Worm (Caenorhabditis elegans) whole organism, young adult: ENCODE results near the gene Y105C5B.8.

Experiments used
- F33H1.4 ChIP-seq: fragments of 200-800 bp; sonication (Bioruptor generic); IDR thresholded peaks from 2 replicates; pipeline ENCODE4 v1.3.6; 2022; ENCODE audit warnings: missing genetic modification reagents, missing genetic modification characterization, missing compliant biosample characterization
- ama-1 ChIP-seq, 3 experiments: fragments of 150-350 bp in 1 of 3; sonication (generic microtip) in 2 of 3; optimal IDR thresholded peaks; 2 replicates each; lab custom pipeline; 2014 to 2018; ENCODE audit warnings: missing biosample characterization in 2 of 3, missing genetic modification characterization in 2 of 3, missing genetic modification reagents in 2 of 3
- cebp-2 ChIP-seq: fragments of 200-800 bp; sonication (Bioruptor generic); IDR thresholded peaks from 2 replicates; pipeline ENCODE4 v1.3.6; 2022; ENCODE audit warnings: missing genetic modification characterization, missing compliant biosample characterization
- dpl-1 ChIP-seq: fragments of 150-350 bp; optimal IDR thresholded peaks from 2 replicates; lab custom pipeline; 2014; ENCODE audit warnings: missing biosample characterization, missing genetic modification reagents, missing genetic modification characterization
- ets-4 ChIP-seq: fragments of 200-800 bp; sonication (Bioruptor generic); optimal IDR thresholded peaks from 2 replicates; lab custom pipeline; 2018; ENCODE audit warnings: mild to moderate bottlenecking, missing genetic modification characterization, missing compliant biosample characterization
- hrde-1 ChIP-seq: sonication (generic microtip); optimal IDR thresholded peaks from 2 replicates; lab custom pipeline; 2016; ENCODE audit warnings: missing genetic modification characterization, mild to moderate bottlenecking, missing compliant biosample characterization, moderate library complexity, missing genotype, missing genetic modification reagents, borderline replicate concordance
- lag-1 ChIP-seq: fragments of 200-800 bp; sonication (Bioruptor generic); IDR thresholded peaks from 2 replicates; pipeline ENCODE4 v1.3.6; 2022; ENCODE audit warnings: missing genetic modification reagents, missing genetic modification characterization, missing compliant biosample characterization
- lin-40 ChIP-seq: sonication (generic microtip); optimal IDR thresholded peaks from 2 replicates; lab custom pipeline; 2016; ENCODE audit warnings: missing genetic modification characterization, mild to moderate bottlenecking, missing compliant biosample characterization, missing genotype, missing genetic modification reagents
- nfya-1 ChIP-seq: sonication (generic microtip); optimal IDR thresholded peaks from 2 replicates; lab custom pipeline; 2017; ENCODE audit warnings: antibody characterized with exemption, missing compliant biosample characterization, missing genetic modification characterization, borderline replicate concordance; ENCODE audit not compliant: insufficient read depth
- nhr-90 ChIP-seq: sonication (generic microtip); optimal IDR thresholded peaks from 2 replicates; lab custom pipeline; 2016; ENCODE audit warnings: missing genotype, mild to moderate bottlenecking, missing genetic modification characterization, missing compliant biosample characterization
- repo-1 ChIP-seq: sonication (generic microtip); optimal IDR thresholded peaks from 2 replicates; lab custom pipeline; 2017; ENCODE audit warnings: mild to moderate bottlenecking, missing genetic modification characterization, missing compliant biosample characterization
- snpc-4 ChIP-seq, 5 experiments: fragments of 150-350 bp in 1 of 5; sonication (generic microtip) in 4 of 5; optimal IDR thresholded peaks; 2 replicates each; lab custom pipeline; 2014 to 2018; ENCODE audit warnings: missing genetic modification characterization in 5 of 5, missing biosample characterization in 3 of 5, antibody characterized with exemption in 2 of 5, mild to moderate bottlenecking in 2 of 5, missing compliant biosample characterization in 2 of 5, missing genotype in 2 of 5, moderate library complexity in 2 of 5, missing genetic modification reagents in 1 of 5
- tbx-9 ChIP-seq: sonication (generic microtip); optimal IDR thresholded peaks from 2 replicates; lab custom pipeline; 2016; ENCODE audit warnings: borderline replicate concordance, missing genetic modification characterization, inconsistent platforms, missing compliant biosample characterization
- ztf-26 ChIP-seq: sonication (generic microtip); optimal IDR thresholded peaks from 2 replicates; lab custom pipeline; 2017; ENCODE audit warnings: missing genetic modification characterization, missing compliant biosample characterization

DNA sequence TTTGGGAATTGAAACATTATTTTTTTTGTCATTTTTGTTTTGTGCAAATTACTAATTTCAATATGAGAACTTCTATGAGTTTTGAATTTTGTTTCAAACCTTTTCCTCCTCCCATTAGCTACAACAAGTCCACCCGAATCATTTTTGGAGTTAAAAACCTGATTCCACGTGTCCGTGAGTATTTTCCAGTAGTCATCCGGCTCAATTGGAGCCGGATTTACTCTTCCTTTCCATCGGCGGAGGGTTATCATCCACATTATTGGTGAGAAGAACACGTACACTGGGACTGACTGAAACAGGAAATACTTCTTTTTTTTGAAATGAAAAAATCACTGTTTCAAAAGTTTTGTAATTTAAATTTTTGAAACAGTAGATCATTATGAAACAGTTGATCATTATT is 3.6 kb downstream of the Y105C5B.8 start:
- TF ChIP-seq nhr-90 (no peak), dpl-1 (GFP tag; lab: Kevin White, UChicago) (no peak), ets-4 (GFP tag; lab: Kevin White, UChicago) (no peak), tbx-9 (no peak), ama-1 (optimal IDR thresholded peaks at IDR 0.05; lab: Kevin White, UChicago) (no peak), ama-1 (GFP tag; optimal IDR thresholded peaks at IDR 0.05; lab: Kevin White, UChicago) (no peak), repo-1 (tag; lab: Kevin White, UChicago) (no peak), F33H1.4 (GFP tag; lab: Robert Waterston, UW) (no peak), ztf-26 (no peak), nfya-1 (tag; lab: Kevin White, UChicago) (no peak), lin-40 (no peak), snpc-4 (GFP tag; optimal IDR thresholded peaks at IDR 0.05; lab: Kevin White, UChicago) (no peak), snpc-4 (tag; optimal IDR thresholded peaks at IDR 0.05; lab: Kevin White, UChicago) (no peak), lag-1 (GFP tag; lab: Robert Waterston, UW) (no peak), hrde-1 (tag; lab: Kevin White, UChicago) (no peak), cebp-2 (no peak)
